Worm (Caenorhabditis elegans) whole organism, L1 larva: ENCODE measurements around the gene phb-2.

Experiments
- C04F5.9 ChIP-seq: sonication (generic microtip); optimal IDR thresholded peaks from 2 replicates; lab custom pipeline; 2016; ENCODE audit warnings: missing genetic modification characterization, missing compliant biosample characterization
- C16A3.4 ChIP-seq: fragments of 150-350 bp; optimal IDR thresholded peaks from 2 replicates; lab custom pipeline; 2014; ENCODE audit warnings: missing biosample characterization, missing genetic modification characterization
- aha-1 ChIP-seq: fragments of 150-350 bp; optimal IDR thresholded peaks from 2 replicates; lab custom pipeline; 2014; ENCODE audit warnings: missing biosample characterization, missing genetic modification characterization
- alr-1 ChIP-seq: fragments of 200-800 bp; sonication (Bioruptor generic); optimal IDR thresholded peaks from 2 replicates; lab custom pipeline; 2018; ENCODE audit warnings: borderline replicate concordance, mild to moderate bottlenecking, missing genetic modification characterization, missing compliant biosample characterization
- aly-2 ChIP-seq: fragments of 150-350 bp; optimal IDR thresholded peaks from 2 replicates; lab custom pipeline; 2014; ENCODE audit warnings: missing biosample characterization, missing genetic modification characterization
- ama-1 ChIP-seq: fragments of 150-350 bp; optimal IDR thresholded peaks from 2 replicates; lab custom pipeline; 2014
- blmp-1 ChIP-seq: fragments of 150-350 bp; optimal IDR thresholded peaks from 2 replicates; lab custom pipeline; 2014; ENCODE audit warnings: missing biosample characterization, missing genetic modification characterization
- ceh-82 ChIP-seq, 3 experiments: fragments of 150-350 bp in 1 of 3; sonication (generic microtip) in 2 of 3; optimal IDR thresholded peaks; 2 replicates each; lab custom pipeline; 2014 to 2017; ENCODE audit warnings: missing biosample characterization in 3 of 3, missing genetic modification characterization in 3 of 3
- ceh-90 ChIP-seq: sonication (generic microtip); optimal IDR thresholded peaks from 2 replicates; lab custom pipeline; 2016; ENCODE audit warnings: missing genetic modification characterization, missing compliant biosample characterization
- ces-1 ChIP-seq: fragments of 150-350 bp; optimal IDR thresholded peaks from 2 replicates; lab custom pipeline; 2014; ENCODE audit warnings: missing biosample characterization, missing genetic modification reagents, missing genetic modification characterization
- dpl-1 ChIP-seq, 3 experiments: fragments of 150-350 bp in 2 of 3; sonication (generic microtip) in 1 of 3; optimal IDR thresholded peaks; 2 replicates each; lab custom pipeline; 2014 to 2017; ENCODE audit warnings: missing biosample characterization in 3 of 3, missing genetic modification characterization in 3 of 3, missing genetic modification reagents in 3 of 3
- efl-1 ChIP-seq, 4 experiments: fragments of 150-350 bp; optimal IDR thresholded peaks in 3 of 4; peaks in 1 of 4; 1 replicate in 1 of 4; 2 replicates in 3 of 4; lab custom pipeline; 2014; ENCODE audit warnings: missing biosample characterization in 2 of 4, missing genetic modification characterization in 2 of 4, missing genetic modification reagents in 2 of 4
- egl-27 ChIP-seq, 2 experiments: fragments of 150-350 bp in 1 of 2; sonication (generic microtip); optimal IDR thresholded peaks; 3 replicates each; lab custom pipeline; 2017 to 2018; ENCODE audit warnings: missing biosample characterization in 2 of 2, missing genetic modification characterization in 2 of 2, missing genetic modification reagents in 2 of 2
- ets-5 ChIP-seq: fragments of 200-800 bp; sonication (Bioruptor generic); IDR thresholded peaks from 2 replicates; pipeline ENCODE4 v1.3.6; 2022; ENCODE audit warnings: missing genetic modification characterization, missing compliant biosample characterization
- fkh-10 ChIP-seq: sonication (generic microtip); optimal IDR thresholded peaks from 2 replicates; lab custom pipeline; 2017; ENCODE audit warnings: missing biosample characterization, missing genetic modification reagents, missing genetic modification characterization
- fkh-4 ChIP-seq: sonication (generic microtip); optimal IDR thresholded peaks from 2 replicates; lab custom pipeline; 2016; ENCODE audit warnings: missing compliant biosample characterization, missing genetic modification characterization, borderline replicate concordance
- fkh-8 ChIP-seq: sonication (generic microtip); optimal IDR thresholded peaks from 2 replicates; lab custom pipeline; 2016; ENCODE audit warnings: mild to moderate bottlenecking, missing genetic modification characterization, missing compliant biosample characterization
- grh-1 ChIP-seq: fragments of 200-800 bp; sonication (Bioruptor generic); IDR thresholded peaks from 2 replicates; pipeline ENCODE4 v1.3.6; 2022; ENCODE audit warnings: missing genetic modification reagents, missing genetic modification characterization, missing compliant biosample characterization
- isw-1 ChIP-seq: fragments of 200-800 bp; sonication (Bioruptor generic); IDR thresholded peaks from 2 replicates; pipeline ENCODE4 v1.3.6; 2022; ENCODE audit warnings: missing genetic modification characterization, missing compliant biosample characterization
- lin-14 ChIP-seq: fragments of 200-800 bp; sonication (Bioruptor generic); optimal IDR thresholded peaks from 2 replicates; lab custom pipeline; 2018; ENCODE audit warnings: mild to moderate bottlenecking, missing genetic modification characterization, moderate library complexity, missing compliant biosample characterization
- lir-3 ChIP-seq: sonication (generic microtip); optimal IDR thresholded peaks from 2 replicates; lab custom pipeline; 2016; ENCODE audit warnings: mild to moderate bottlenecking, missing genetic modification characterization, moderate library complexity, missing compliant biosample characterization; ENCODE audit not compliant: poor library complexity
- lsy-2 ChIP-seq, 2 experiments: fragments of 150-350 bp; optimal IDR thresholded peaks; 2 replicates each; lab custom pipeline; 2014; ENCODE audit warnings: missing biosample characterization in 2 of 2, missing genetic modification characterization in 2 of 2
- nhr-11 ChIP-seq: fragments of 150-350 bp; optimal IDR thresholded peaks from 2 replicates; lab custom pipeline; 2014; ENCODE audit warnings: missing biosample characterization, missing genetic modification characterization
- nhr-12 ChIP-seq: sonication (generic microtip); optimal IDR thresholded peaks from 2 replicates; lab custom pipeline; 2017; ENCODE audit warnings: missing biosample characterization, missing genetic modification characterization
- nhr-19 ChIP-seq: fragments of 200-800 bp; sonication (Bioruptor generic); conservative IDR thresholded peaks from 2 replicates; pipeline ENCODE4 v1.3.6; 2022; ENCODE audit warnings: missing genetic modification characterization, missing compliant biosample characterization
- nhr-237 ChIP-seq: fragments of 150-350 bp; optimal IDR thresholded peaks from 2 replicates; lab custom pipeline; 2014; ENCODE audit warnings: missing biosample characterization, missing genetic modification characterization
- nhr-28 ChIP-seq: fragments of 150-350 bp; optimal IDR thresholded peaks from 2 replicates; lab custom pipeline; 2014; ENCODE audit warnings: missing biosample characterization, missing genetic modification characterization
- nhr-47 ChIP-seq: sonication (generic microtip); optimal IDR thresholded peaks from 2 replicates; lab custom pipeline; 2016; ENCODE audit warnings: mild to moderate bottlenecking, missing genetic modification characterization, moderate library complexity, missing compliant biosample characterization
- nhr-71 ChIP-seq: sonication (generic microtip); optimal IDR thresholded peaks from 2 replicates; lab custom pipeline; 2016; ENCODE audit warnings: mild to moderate bottlenecking, missing genetic modification characterization, moderate library complexity, missing compliant biosample characterization
- nhr-77 ChIP-seq: fragments of 150-350 bp; optimal IDR thresholded peaks from 2 replicates; lab custom pipeline; 2014; ENCODE audit warnings: missing biosample characterization, missing genetic modification characterization
- nhr-85 ChIP-seq: sonication (generic microtip); peaks from one replicate; lab custom pipeline; 2016; ENCODE audit warnings: missing genetic modification characterization, inconsistent platforms, missing compliant biosample characterization
- pax-3 ChIP-seq: fragments of 200-800 bp; sonication (Bioruptor generic); optimal IDR thresholded peaks from 2 replicates; lab custom pipeline; 2018; ENCODE audit warnings: mild to moderate bottlenecking, missing genetic modification characterization, moderate library complexity, missing compliant biosample characterization
- pqm-1 ChIP-seq: sonication (generic microtip); optimal IDR thresholded peaks from 3 replicates; lab custom pipeline; 2017; ENCODE audit warnings: missing biosample characterization, missing genetic modification characterization
- sox-4 ChIP-seq: sonication (generic microtip); optimal IDR thresholded peaks from 2 replicates; lab custom pipeline; 2016; ENCODE audit warnings: missing genetic modification characterization, missing compliant biosample characterization
- swsn-7 ChIP-seq: sonication (generic microtip); optimal IDR thresholded peaks from 2 replicates; lab custom pipeline; 2016; ENCODE audit warnings: missing genetic modification characterization, missing compliant biosample characterization
- unc-86 ChIP-seq: sonication (generic microtip); optimal IDR thresholded peaks from 2 replicates; lab custom pipeline; 2016; ENCODE audit warnings: missing genetic modification characterization, missing compliant biosample characterization
- vab-15 ChIP-seq: sonication (generic microtip); optimal IDR thresholded peaks from 2 replicates; lab custom pipeline; 2017; ENCODE audit warnings: missing genotype, mild to moderate bottlenecking, missing genetic modification characterization, missing compliant biosample characterization
- xbp-1 ChIP-seq: sonication (generic microtip); optimal IDR thresholded peaks from 2 replicates; lab custom pipeline; 2016; ENCODE audit warnings: missing genetic modification characterization, missing compliant biosample characterization
- zip-4 ChIP-seq: fragments of 200-800 bp; sonication (Bioruptor generic); optimal IDR thresholded peaks from 2 replicates; lab custom pipeline; 2018; ENCODE audit warnings: mild to moderate bottlenecking, missing genetic modification characterization, moderate library complexity, missing compliant biosample characterization
- ztf-11 ChIP-seq, 2 experiments: sonication (generic microtip); optimal IDR thresholded peaks; 2 replicates each; lab custom pipeline; 2016 to 2017; ENCODE audit warnings: missing genetic modification characterization in 2 of 2, missing biosample characterization in 1 of 2, missing compliant biosample characterization in 1 of 2
- ztf-4 ChIP-seq: fragments of 150-350 bp; optimal IDR thresholded peaks from 2 replicates; lab custom pipeline; 2014; ENCODE audit warnings: missing biosample characterization, missing genetic modification characterization

The phb-2 gene

ce11 chrII:6269805-6270414 is 18.7 kb downstream of the phb-2 start, which contains the start of gene F13H8.2 (continued):
- TF ChIP-seq ces-1 (GFP tag; lab: Kevin White, UChicago) (no peak), aly-2 (tag; lab: Kevin White, UChicago) (peak; percentile 63), zip-4 (peak; percentile 54), nhr-237 (tag; lab: Kevin White, UChicago) (no peak), ztf-4 (tag; lab: Kevin White, UChicago) (peak; percentile 47), fkh-4 (tag; lab: Kevin White, UChicago) (no peak), ets-5 (GFP tag; lab: Robert Waterston, UW) (no peak), nhr-85 (peak; percentile 88), isw-1 (GFP tag; lab: Robert Waterston, UW) (peak; percentile 88), lir-3 (tag; lab: Kevin White, UChicago) (peak; percentile 72), vab-15 (tag; lab: Kevin White, UChicago) (peak; percentile 41), blmp-1 (tag; lab: Kevin White, UChicago) (peak; percentile 70), nhr-12 (tag; lab: Kevin White, UChicago) (no peak), fkh-10 (peak; percentile 20), nhr-47 (tag; lab: Kevin White, UChicago) (peak; percentile 91), ama-1 (lab: Kevin White, UChicago) (peak; percentile 67), ztf-11 (tag; optimal IDR thresholded peaks at IDR 0.05; lab: Kevin White, UChicago) (peak in 1 of 2 experiments; percentile 59), egl-27 (tag; optimal IDR thresholded peaks at IDR 0.05; lab: Kevin White, UChicago) (no peak), swsn-7 (tag; lab: Kevin White, UChicago) (peak; percentile 82), alr-1 (no peak), nhr-77 (peak; percentile 62), unc-86 (peak; percentile 80), nhr-28 (tag; lab: Kevin White, UChicago) (no peak), nhr-71 (tag; lab: Kevin White, UChicago) (peak; percentile 90), nhr-11 (tag; lab: Kevin White, UChicago) (no peak), pqm-1 (tag; lab: Kevin White, UChicago) (no peak), C16A3.4 (peak; percentile 80), nhr-19 (GFP tag; lab: Robert Waterston, UW) (peak; percentile 89), C04F5.9 (tag; lab: Kevin White, UChicago) (peak; percentile 58), fkh-8 (tag; lab: Kevin White, UChicago) (peak; percentile 68), grh-1 (peak; percentile 82), ceh-82 (tag; optimal IDR thresholded peaks at IDR 0.05; lab: Kevin White, UChicago) (peak; percentile 74 to 78 (median 75)), ceh-90 (tag; lab: Kevin White, UChicago) (no peak)
- TF ChIP-seq, all 84 proteins: peak for 53

- TF ChIP-seq efl-1 (optimal IDR thresholded peaks at IDR 0.05; lab: Kevin White, UChicago) (peak; percentile 3 to 9), efl-1 (GFP tag; optimal IDR thresholded peaks at IDR 0.05 in 1 of 2; lab: Kevin White, UChicago) (no peak), dpl-1 (GFP tag; optimal IDR thresholded peaks at IDR 0.05; lab: Kevin White, UChicago) (peak in 1 of 3 experiments; percentile 10), lin-14 (peak; percentile 28), xbp-1 (tag; lab: Kevin White, UChicago) (no peak), lsy-2 (tag; optimal IDR thresholded peaks at IDR 0.05; lab: Kevin White, UChicago) (peak in 1 of 2 experiments; percentile 1), sox-4 (tag; lab: Kevin White, UChicago) (no peak), ceh-82 (tag; optimal IDR thresholded peaks at IDR 0.05; lab: Kevin White, UChicago) (peak in 1 of 3 experiments; percentile 2)
Observed at ce11 chrII:6273916-6274315, 22.7 kb downstream of the phb-2 start, which contains the start of gene bpl-1. bpl-1 (plus strand) TSS chrII:6274216.

ce11 chrII:6281002-6281401 is 29.8 kb downstream of the phb-2 start, which contains the start of gene scly-1:
scly-1 (minus strand) TSS chrII:6281102.
- TF ChIP-seq pax-3 (tag; lab: Kevin White, UChicago) (no peak), xbp-1 (tag; lab: Kevin White, UChicago) (no peak), aha-1 (tag; lab: Kevin White, UChicago) (no peak), efl-1 (optimal IDR thresholded peaks at IDR 0.05; lab: Kevin White, UChicago) (no peak), efl-1 (GFP tag; optimal IDR thresholded peaks at IDR 0.05 in 1 of 2; lab: Kevin White, UChicago) (peak in 1 of 2 experiments; percentile 87)
